Fruit fly (Drosophila melanogaster) Kc167 (cell line): Measurements from ENCODE around the gene CG32488.

Experiments
- Myc ChIP-seq: fragments of >200 bp; optimal IDR thresholded peaks from 2 replicates; lab custom pipeline; 2017; ENCODE audit warnings: missing external identifiers
- Sin3A ChIP-seq: fragments of >200 bp; optimal IDR thresholded peaks from 2 replicates; lab custom pipeline; 2018; ENCODE audit warnings: missing external identifiers
- h ChIP-seq: fragments of >200 bp; optimal IDR thresholded peaks from 3 replicates; lab custom pipeline; 2018; ENCODE audit warnings: missing external identifiers
- insv ChIP-seq: fragments of >200 bp; optimal IDR thresholded peaks from 3 replicates; lab custom pipeline; 2018; ENCODE audit warnings: missing external identifiers
- psq ChIP-seq: fragments of >200 bp; optimal IDR thresholded peaks from 2 replicates; lab custom pipeline; 2017; ENCODE audit warnings: missing external identifiers
- ttk ChIP-seq: sonication (Bioruptor generic); optimal IDR thresholded peaks from 2 replicates; lab custom pipeline; 2017; ENCODE audit warnings: missing external identifiers

The CG32488 gene

DNA sequence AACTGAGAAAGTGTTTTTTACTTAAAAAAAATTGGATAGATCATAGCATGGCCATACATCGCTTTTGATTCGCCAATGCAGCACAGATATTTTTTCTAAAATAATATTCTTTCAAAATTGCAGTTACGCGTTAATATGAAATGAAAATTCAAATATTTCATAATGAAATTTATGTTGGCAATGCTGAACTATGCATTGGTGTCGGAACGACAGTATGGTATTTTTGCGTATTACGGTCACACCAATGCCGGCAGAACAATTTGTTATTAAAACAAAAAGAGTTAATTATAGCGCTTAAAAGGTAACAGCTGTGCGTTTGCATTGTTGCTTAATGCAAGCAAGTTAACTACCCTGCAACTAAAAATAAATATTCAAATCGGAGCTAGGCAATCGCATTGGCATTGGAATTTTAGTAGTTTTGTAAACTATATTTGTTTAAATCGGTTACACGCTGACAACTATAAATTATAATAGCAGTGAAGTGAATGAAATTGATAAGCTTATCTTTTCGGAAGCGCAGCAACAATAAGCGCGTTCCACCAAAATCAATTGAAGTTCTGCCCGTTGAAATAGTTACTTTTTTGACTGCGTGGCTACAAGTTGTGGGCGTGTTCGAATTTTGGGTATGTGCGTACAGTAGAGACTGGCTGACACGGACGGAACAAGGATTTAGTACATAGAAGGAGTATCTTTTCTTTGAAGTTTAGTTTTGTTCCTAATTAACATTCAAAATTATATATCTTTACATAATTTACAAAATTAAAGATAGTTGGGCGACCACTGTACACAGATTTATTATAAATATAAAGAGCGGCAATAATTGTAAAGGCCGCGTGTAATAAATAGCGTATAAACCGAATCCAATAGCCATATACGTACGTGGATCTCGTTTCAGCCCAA lies 26.5 kb upstream of the CG32488 start, which contains the start of gene Prx4:
Gene Prx4, plus strand, starts transcription at position 210 of the 900 bp plus-strand sequence.
- no peak for TF ChIP-seq h (lab: Kevin White, UChicago)
- no peak for TF ChIP-seq ttk
- no peak for TF ChIP-seq Myc (lab: Kevin White, UChicago)
- TF ChIP-seq Sin3A (lab: Kevin White, UChicago) = no peak
- TF ChIP-seq insv (lab: Kevin White, UChicago) = no peak
- no peak for TF ChIP-seq psq (lab: Kevin White, UChicago)

DNA sequence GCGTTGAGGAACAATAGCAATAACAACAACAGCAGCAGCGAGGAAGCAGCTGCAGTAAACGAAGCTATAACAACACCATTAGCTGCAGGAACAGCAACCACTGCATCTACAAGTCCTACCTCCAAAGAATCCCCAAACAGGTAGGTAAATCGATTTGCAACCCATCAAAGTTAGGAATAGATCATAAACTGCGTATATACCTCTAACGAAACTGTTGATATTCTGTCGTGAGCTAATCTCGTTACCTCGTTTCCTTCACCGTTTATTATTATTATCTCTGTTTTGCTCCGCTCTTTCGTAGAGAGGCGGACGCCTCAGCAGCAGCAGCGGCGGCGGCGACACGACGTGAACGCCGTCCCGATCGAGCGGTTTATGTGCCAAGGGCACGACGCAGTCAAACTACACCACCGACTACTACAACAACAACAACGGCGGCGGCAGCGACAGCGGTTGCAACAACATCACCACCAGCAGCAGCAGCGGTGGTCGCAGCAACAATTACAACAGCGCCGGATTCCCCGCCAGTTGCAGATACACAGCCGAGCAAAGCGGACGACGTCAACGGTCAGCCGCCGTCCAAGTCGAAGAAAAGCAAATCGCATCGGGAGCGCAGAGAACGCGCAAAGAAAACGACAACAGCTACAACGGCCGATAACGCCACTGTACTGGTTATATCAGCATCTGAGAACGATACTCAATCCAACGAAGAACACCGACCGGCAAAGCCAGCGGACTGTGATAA lies 22.1 kb upstream of the CG32488 start:
- TF ChIP-seq Sin3A (lab: Kevin White, UChicago) (no peak), h (lab: Kevin White, UChicago) (no peak), insv (lab: Kevin White, UChicago) (no peak), psq (lab: Kevin White, UChicago) (no peak), Myc (lab: Kevin White, UChicago) (no peak), ttk (no peak)

DNA sequence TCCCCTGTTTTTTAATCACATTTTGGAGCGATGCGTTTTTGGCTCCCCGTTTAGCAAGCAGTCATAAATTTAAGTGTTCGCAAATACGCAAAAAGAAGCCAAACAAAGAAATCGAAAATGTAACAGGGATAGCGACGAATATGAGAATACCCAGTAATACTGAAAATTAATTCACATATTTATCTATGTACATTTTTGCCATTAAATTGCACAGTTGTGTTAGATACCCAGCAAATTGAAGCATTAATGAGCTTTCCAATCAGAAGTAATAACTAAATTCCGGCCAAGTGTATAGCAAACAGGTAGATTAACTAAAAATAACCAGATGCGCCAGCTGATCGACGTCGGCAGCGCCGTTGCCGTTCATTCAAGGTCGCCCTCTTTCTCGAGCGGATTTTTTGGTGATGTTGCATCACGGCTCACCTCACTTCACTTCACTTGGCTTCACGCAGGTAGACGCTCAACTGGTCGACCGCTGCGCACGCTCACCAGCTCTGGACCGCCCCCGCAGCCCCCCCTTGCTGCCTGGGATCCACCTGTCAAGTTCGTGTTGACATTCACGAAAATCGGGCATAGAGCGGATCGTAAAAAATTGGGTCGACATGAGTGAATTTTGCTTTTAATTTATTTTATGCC lies 21.2 kb upstream of the CG32488 start:
- TF ChIP-seq Myc (lab: Kevin White, UChicago) (no peak), ttk (no peak), h (lab: Kevin White, UChicago) (no peak)

DNA sequence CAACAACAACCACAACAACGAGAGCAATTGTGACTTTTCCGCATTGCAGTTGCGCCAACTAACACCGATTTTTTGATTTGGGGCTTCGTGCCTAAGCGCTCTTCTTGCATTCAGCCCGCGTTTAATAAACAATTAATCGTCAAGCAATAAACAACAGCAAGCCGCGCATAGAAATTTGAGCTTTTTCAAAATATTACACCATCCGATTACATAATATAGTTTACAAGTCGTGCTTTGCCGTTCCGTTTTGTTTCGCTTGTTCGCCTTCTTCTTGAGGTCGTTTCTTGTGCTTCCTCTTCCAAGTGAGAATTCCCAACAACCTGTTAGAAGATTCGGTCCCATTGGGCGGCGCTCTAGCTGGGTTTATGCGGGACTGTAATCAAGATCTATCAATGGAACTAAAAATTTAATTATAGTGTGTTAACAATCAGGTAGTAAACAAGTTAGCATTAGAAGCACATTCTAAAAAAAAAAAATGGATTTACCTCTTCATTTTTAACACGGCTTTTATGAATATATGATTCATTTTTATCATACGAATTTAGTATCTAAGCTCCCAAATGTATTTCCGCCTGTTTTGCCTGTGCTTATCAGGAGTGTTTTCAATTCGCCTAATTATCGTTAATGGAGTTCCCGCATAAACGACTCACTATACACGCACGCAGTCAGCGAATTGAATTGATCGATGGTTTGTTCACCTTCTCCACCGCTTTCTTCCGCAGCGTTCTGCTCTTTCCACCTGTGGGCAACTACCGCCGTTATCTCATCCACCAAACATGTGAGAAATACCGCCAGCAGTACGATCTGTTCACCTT lies 20.1 kb upstream of the CG32488 start:
- TF ChIP-seq psq (lab: Kevin White, UChicago) = no peak
- TF ChIP-seq Myc (lab: Kevin White, UChicago) = no peak
- TF ChIP-seq insv (lab: Kevin White, UChicago) = no peak
- no peak for TF ChIP-seq ttk
- TF ChIP-seq h (lab: Kevin White, UChicago) = no peak
- no peak for TF ChIP-seq Sin3A (lab: Kevin White, UChicago)

DNA sequence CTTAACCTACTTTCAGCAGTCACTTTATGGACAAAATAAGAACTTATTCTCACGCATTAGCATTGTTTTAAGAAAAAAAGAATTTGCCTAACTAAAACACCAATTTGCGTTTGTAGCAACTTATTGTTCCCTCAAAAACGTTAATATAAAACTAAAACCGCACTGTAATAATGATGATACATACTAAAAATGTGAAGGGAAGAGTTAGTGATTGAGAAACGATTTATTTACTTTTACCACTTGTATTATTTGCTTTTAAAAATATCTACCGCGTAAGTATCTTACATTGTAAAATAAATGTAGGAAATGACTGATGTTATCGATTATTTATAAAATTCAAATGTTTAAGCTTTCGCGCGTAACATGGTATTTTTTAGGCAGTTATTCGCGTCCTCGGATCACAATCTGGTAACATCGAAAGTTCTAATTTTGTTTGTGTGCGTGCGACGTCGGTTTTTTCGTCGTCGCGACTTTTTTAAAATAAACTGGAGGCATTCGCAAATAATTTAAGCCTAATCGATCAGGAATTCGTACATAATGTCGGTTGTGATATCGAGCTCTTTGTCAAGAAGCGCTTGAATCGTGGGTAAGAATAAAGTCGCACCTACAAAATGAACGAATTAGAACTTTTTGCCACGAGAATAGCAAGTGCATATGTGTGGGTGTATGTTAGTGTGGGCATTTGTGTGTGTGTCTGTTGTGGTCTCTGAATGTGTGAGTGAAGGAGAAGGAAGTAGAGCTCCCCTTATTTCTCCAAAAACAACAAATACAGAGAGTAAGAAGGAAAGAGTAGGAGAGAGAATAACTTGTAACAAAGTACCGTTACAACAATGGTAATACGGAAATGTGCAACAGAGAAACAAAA lies 19.1 kb upstream of the CG32488 start, which contains the start of gene CG2162:
Gene CG2162, plus strand, starts transcription at position 418 of the 865 bp plus-strand sequence.
- no peak for TF ChIP-seq h (lab: Kevin White, UChicago)
- TF ChIP-seq ttk = no peak
- TF ChIP-seq psq (lab: Kevin White, UChicago) = no peak
- no peak for TF ChIP-seq insv (lab: Kevin White, UChicago)
- no peak for TF ChIP-seq Myc (lab: Kevin White, UChicago)
- no peak for TF ChIP-seq Sin3A (lab: Kevin White, UChicago)

DNA sequence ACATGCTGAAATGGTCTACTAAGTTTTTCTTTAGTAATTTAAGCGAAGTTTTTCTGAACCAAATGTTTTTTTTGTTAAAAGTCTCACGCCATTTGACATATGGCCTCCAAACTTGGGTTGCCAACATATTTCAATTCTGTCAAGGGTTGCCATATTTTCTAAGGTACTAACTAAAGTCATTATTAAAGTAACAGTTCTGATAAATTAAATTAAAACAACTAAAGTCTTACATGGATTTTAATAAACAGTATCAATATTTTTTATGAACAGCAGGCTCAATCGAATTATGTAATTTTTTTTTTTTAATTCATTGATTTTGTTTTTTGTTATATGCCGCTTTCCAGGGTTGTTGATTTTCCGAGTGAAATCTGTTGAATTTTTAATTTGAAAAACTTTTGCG lies 10.6 kb upstream of the CG32488 start, which contains the start of gene aly:
Gene aly, minus strand, starts transcription at position 101 of the 400 bp plus-strand sequence.
- TF ChIP-seq ttk = no peak
- TF ChIP-seq Myc (lab: Kevin White, UChicago) = no peak
- TF ChIP-seq Sin3A (lab: Kevin White, UChicago) = no peak

DNA sequence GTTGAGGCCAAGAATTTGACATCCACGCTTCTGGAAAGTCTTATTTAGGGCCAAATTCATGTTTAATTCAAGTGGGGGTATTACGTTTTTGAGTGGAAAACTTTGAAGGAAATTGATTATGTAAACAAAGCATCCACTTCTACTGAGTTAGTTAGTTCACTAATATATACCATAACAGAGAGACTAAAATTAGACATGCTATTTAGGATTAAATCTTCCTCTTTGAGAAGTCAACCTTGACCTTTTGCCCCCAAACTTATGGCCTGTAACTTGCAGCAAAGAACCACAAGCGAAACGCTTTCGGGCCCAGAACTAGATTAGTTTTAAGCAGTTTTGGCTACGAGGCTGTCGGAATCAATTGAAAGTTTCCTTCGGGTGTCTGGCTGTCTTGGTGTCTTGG lies 1.3 kb upstream of the CG32488 start, which contains the start of gene CG32487:
Gene CG32487, minus strand, starts transcription at position 101 of the 400 bp plus-strand sequence.
- TF ChIP-seq Myc (lab: Kevin White, UChicago) (no peak), insv (lab: Kevin White, UChicago) (no peak), h (lab: Kevin White, UChicago) (no peak), ttk (no peak), psq (lab: Kevin White, UChicago) (no peak), Sin3A (lab: Kevin White, UChicago) (no peak)

dm6 chr3L:3013496-3013895 lies 2.4 kb downstream of the CG32488 start:
- TF ChIP-seq h (lab: Kevin White, UChicago) (no peak), insv (lab: Kevin White, UChicago) (no peak), psq (lab: Kevin White, UChicago) (no peak), Sin3A (lab: Kevin White, UChicago) (no peak), ttk (no peak), Myc (lab: Kevin White, UChicago) (no peak)

- no peak for TF ChIP-seq insv (lab: Kevin White, UChicago)
- no peak for TF ChIP-seq ttk
- no peak for TF ChIP-seq Sin3A (lab: Kevin White, UChicago)
- TF ChIP-seq h (lab: Kevin White, UChicago) = no peak
- TF ChIP-seq Myc (lab: Kevin White, UChicago) = no peak
- TF ChIP-seq psq (lab: Kevin White, UChicago) = no peak
Observed at dm6 chr3L:3001445-3001844, 14.4 kb downstream of the CG32488 start, which contains the start of gene FMRFaR. TSS of gene FMRFaR (plus strand) at chr3L:3001716.

DNA sequence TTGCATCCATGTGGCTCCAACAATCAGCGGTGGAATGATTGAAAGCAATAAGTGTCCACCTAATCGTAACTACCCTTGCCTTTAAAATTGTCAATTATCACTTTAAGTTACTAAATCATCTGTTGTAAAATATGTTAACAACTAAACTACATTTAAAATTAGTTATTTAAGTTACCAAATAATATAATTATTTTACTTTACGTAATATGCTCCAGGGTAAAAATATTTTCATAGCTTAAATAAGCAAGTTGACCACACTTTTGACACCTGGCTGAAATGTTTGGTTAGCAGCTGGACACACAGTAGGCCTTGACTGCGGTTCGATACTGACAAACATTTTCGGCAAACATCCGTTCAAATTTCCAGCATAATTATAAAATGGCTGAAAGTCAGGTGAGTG lies 21.0 kb downstream of the CG32488 start, which contains the start of gene CG2113:
Gene CG2113, plus strand, starts transcription at position 301 of the 400 bp plus-strand sequence.
- no peak for TF ChIP-seq Sin3A (lab: Kevin White, UChicago)
- no peak for TF ChIP-seq Myc (lab: Kevin White, UChicago)
- no peak for TF ChIP-seq h (lab: Kevin White, UChicago)
- no peak for TF ChIP-seq ttk
- no peak for TF ChIP-seq psq (lab: Kevin White, UChicago)
- no peak for TF ChIP-seq insv (lab: Kevin White, UChicago)
